Fruit fly (Drosophila melanogaster) whole organism: ENCODE data around the gene Dsor1.

ENCODE experiments used
- psq ChIP-seq: fragments of >200 bp; optimal IDR thresholded peaks from 2 replicates; lab custom pipeline; 2017

Gene Dsor1

DNA sequence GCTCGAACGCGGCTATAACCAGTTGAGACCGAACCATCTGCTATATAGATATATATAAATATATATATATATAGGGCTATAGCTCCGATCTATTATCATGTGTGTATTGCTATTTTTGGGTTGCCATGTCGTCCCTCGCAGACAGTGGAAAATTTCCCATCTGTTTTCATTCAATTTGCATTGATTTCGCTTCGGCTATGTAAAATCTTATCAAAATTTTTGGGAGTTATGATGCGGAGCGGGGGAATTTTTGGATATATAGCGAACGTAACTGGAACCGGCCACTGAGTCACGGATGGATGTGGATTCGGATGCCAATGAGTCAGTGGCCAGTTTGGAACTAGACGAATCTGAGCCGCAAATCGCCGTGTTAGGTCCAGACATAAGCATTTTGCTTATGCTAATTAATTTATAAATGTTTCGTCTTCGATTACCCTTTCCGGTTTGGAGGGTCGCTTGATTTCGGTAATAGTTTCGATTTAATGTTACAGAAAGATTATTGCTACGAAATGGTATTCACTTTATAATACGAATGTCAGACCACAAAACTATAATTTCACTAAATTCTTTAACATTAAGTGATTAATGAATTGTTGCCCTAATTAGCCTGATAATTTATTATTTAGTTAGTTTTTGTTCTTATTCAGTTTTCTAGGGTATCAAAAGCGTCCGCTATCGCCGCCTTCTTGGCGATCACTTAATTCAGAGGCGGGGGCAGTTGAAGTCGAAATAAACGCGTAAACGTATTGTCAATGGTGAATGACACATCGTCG lies 50.7 kb downstream of the Dsor1 start:
- TF ChIP-seq psq (lab: Kevin White, UChicago), result no peak
